Fruit fly (Drosophila melanogaster): Measurements from ENCODE around the gene Esp.

The Esp gene

dm6 chr3R:24850420-24850819 lies 8.7 kb downstream of the Esp start, which contains the start of gene CG7006 (continued):
- TF ChIP-seq row (GFP tag; IDR thresholded peaks at IDR 0.05) (peak; percentile 27; the same call in 1 of the 3 replicates), CG30403 (GFP tag; optimal IDR thresholded peaks at IDR 0.05) (peak; percentile 80), tup (GFP tag; optimal IDR thresholded peaks at IDR 0.05) (peak; percentile 49), CG2202 (tag; optimal IDR thresholded peaks at IDR 0.05) (no peak), Dbx (GFP tag; IDR thresholded peaks at IDR 0.05) (peak; percentile 90), CG1602 (GFP tag; optimal IDR thresholded peaks at IDR 0.05) (peak; percentile 56), CG17385 (GFP tag; optimal IDR thresholded peaks at IDR 0.05) (peak; percentile 63), Stat92E (GFP tag; optimal IDR thresholded peaks at IDR 0.05) (no peak), Kr (GFP tag; optimal IDR thresholded peaks at IDR 0.05) (no peak), da (GFP tag; optimal IDR thresholded peaks at IDR 0.05) (peak; percentile 32), Ravus (GFP tag; IDR thresholded peaks at IDR 0.05) (no peak), pum (GFP tag; optimal IDR thresholded peaks at IDR 0.05) (peak; percentile 58), CG10209 (GFP tag; optimal IDR thresholded peaks at IDR 0.05) (peak; percentile 71), stwl (tag; optimal IDR thresholded peaks at IDR 0.05) (peak; percentile 95), BtbVII (GFP tag; optimal IDR thresholded peaks at IDR 0.05) (no peak), hbn (GFP tag; IDR thresholded peaks at IDR 0.05; ENCODE audit: partially characterized antibody) (peak; percentile 77), CG42726 (GFP tag; IDR thresholded peaks at IDR 0.05; ENCODE audit: partially characterized antibody) (peak; percentile 61), CG31365 (tag; optimal IDR thresholded peaks at IDR 0.05) (no peak), CG1603 (tag; optimal IDR thresholded peaks at IDR 0.05) (peak; percentile 86), h (optimal IDR thresholded peaks at IDR 0.05) (no peak), CG10979 (tag; optimal IDR thresholded peaks at IDR 0.05) (peak; percentile 16), Sry-β (GFP tag; optimal IDR thresholded peaks at IDR 0.05) (no peak), Usf (GFP tag; optimal IDR thresholded peaks at IDR 0.05) (peak; percentile 55), mld (GFP tag; IDR thresholded peaks at IDR 0.05; ENCODE audit: partially characterized antibody) (peak; percentile 50; the same call in 1 of the 3 replicates), CG12155 (GFP tag; optimal IDR thresholded peaks at IDR 0.05) (peak; percentile 85), MESR4 (GFP tag; optimal IDR thresholded peaks at IDR 0.05) (peak; percentile 72), Rfx (GFP tag; IDR thresholded peaks at IDR 0.05) (peak; percentile 93), Asciz (GFP tag; optimal IDR thresholded peaks at IDR 0.05) (no peak), crp (GFP tag; optimal IDR thresholded peaks at IDR 0.05) (peak in 1 of 2 experiments; percentile 41), CG7928 (GFP tag; optimal IDR thresholded peaks at IDR 0.05) (peak; percentile 29), eyg (GFP tag; optimal IDR thresholded peaks at IDR 0.05) (peak; percentile 50), sob (GFP tag; IDR thresholded peaks at IDR 0.05) (peak; percentile 95), CG1647 (GFP tag; optimal IDR thresholded peaks at IDR 0.05) (peak; percentile 86), CG15269 (tag; optimal IDR thresholded peaks at IDR 0.05) (no peak), CG17361 (GFP tag; IDR thresholded peaks at IDR 0.05) (peak; percentile 60; the same call in 2 of the 3 replicates), prd (optimal IDR thresholded peaks at IDR 0.05) (no peak), prd (GFP tag; IDR thresholded peaks at IDR 0.05) (peak; percentile 56; the same call in 2 of the 3 replicates), H15 (GFP tag; IDR thresholded peaks at IDR 0.05) (peak; percentile 50; the same call in 1 of the 3 replicates), lmd (GFP tag; IDR thresholded peaks at IDR 0.05) (peak; percentile 68; the same call in 1 of the 2 replicates), H2.0 (GFP tag; IDR thresholded peaks at IDR 0.05) (peak; percentile 69), ara (GFP tag; IDR thresholded peaks at IDR 0.05) (peak; percentile 39; the same call in 1 of the 2 replicates), CG2875 (GFP tag; optimal IDR thresholded peaks at IDR 0.05) (no peak), CG1024 (GFP tag; IDR thresholded peaks at IDR 0.05) (no peak), CG10959 (GFP tag; IDR thresholded peaks at IDR 0.05) (no peak; the same call in 1 of the 2 replicates), Lpt (GFP tag; optimal IDR thresholded peaks at IDR 0.05) (no peak), Med (GFP tag) (peak; percentile 96), CoRest (tag; optimal IDR thresholded peaks at IDR 0.05) (peak; percentile 58), Fer2 (tag; optimal IDR thresholded peaks at IDR 0.05) (peak; percentile 48), kay (GFP tag; optimal IDR thresholded peaks at IDR 0.05) (peak; percentile 69), CG17186 (GFP tag; optimal IDR thresholded peaks at IDR 0.05) (peak; percentile 52), twi (tag; optimal IDR thresholded peaks at IDR 0.05) (no peak)
